Fruit fly (Drosophila melanogaster): ENCODE measurements around the gene CG31371.
A peak's percentile ranks its signal among the peaks of the same experiment; 100 is the strongest.

Gene CG31371

dm6 chr3R:30531989-30532653 lies 28.8 kb upstream of the CG31371 start, which contains the start of gene tmod (continued):
- TF ChIP-seq Dp (GFP tag; optimal IDR thresholded peaks at IDR 0.05) (no peak), HLH4C (GFP tag; IDR thresholded peaks at IDR 0.05; ENCODE audit: partially characterized antibody) (no peak), stc (GFP tag; IDR thresholded peaks at IDR 0.05) (0 out of 2 replicates have a peak, but pooled peaks have one; percentile 6), CG2199 (GFP tag; IDR thresholded peaks at IDR 0.05) (no peak), Fer1 (GFP tag; optimal IDR thresholded peaks at IDR 0.05) (peak; percentile 31), CG7786 (GFP tag; optimal IDR thresholded peaks at IDR 0.05) (no peak), CG2129 (GFP tag; IDR thresholded peaks at IDR 0.05; ENCODE audit: partially characterized antibody) (no peak), CG7963 (GFP tag; IDR thresholded peaks at IDR 0.05; ENCODE audit: partially characterized antibody) (no peak), CG4404 (GFP tag; IDR thresholded peaks at IDR 0.05) (no peak), Atf3 (GFP tag; optimal IDR thresholded peaks at IDR 0.05) (no peak), CG17186 (GFP tag; optimal IDR thresholded peaks at IDR 0.05) (no peak), CoRest (tag; optimal IDR thresholded peaks at IDR 0.05) (peak; percentile 66), wdn (GFP tag; IDR thresholded peaks at IDR 0.05) (no peak), CG4282 (GFP tag; optimal IDR thresholded peaks at IDR 0.05) (no peak), CG15073 (GFP tag; optimal IDR thresholded peaks at IDR 0.05) (no peak), CG17385 (GFP tag; optimal IDR thresholded peaks at IDR 0.05) (peak; percentile 45), corto (GFP tag; optimal IDR thresholded peaks at IDR 0.05) (no peak), B-H1 (GFP tag; IDR thresholded peaks at IDR 0.05) (no peak), CG31365 (tag; optimal IDR thresholded peaks at IDR 0.05) (no peak), CG9876 (GFP tag; optimal IDR thresholded peaks at IDR 0.05) (no peak), Gsc (GFP tag; IDR thresholded peaks at IDR 0.05) (no peak), grn (GFP tag; optimal IDR thresholded peaks at IDR 0.05) (no peak), ac (GFP tag; optimal IDR thresholded peaks at IDR 0.05) (no peak), hth (optimal IDR thresholded peaks at IDR 0.05) (no peak), Oaz (GFP tag; IDR thresholded peaks at IDR 0.05) (no peak), dmrt99B (tag; optimal IDR thresholded peaks at IDR 0.05) (peak; percentile 80), CG10565 (GFP tag; optimal IDR thresholded peaks at IDR 0.05) (no peak), pnt (GFP tag; optimal IDR thresholded peaks at IDR 0.05) (peak; percentile 57), CG10274 (GFP tag; optimal IDR thresholded peaks at IDR 0.05) (peak; percentile 8), E2f1 (GFP tag; IDR thresholded peaks at IDR 0.05) (peak; percentile 24; the same call in 1 of the 2 replicates), slp2 (GFP tag; optimal IDR thresholded peaks at IDR 0.05) (no peak), Fer2 (tag; optimal IDR thresholded peaks at IDR 0.05) (no peak), D (optimal IDR thresholded peaks at IDR 0.05) (no peak), D (GFP tag; optimal IDR thresholded peaks at IDR 0.05) (peak; percentile 38), CG16863 (GFP tag; optimal IDR thresholded peaks at IDR 0.05) (no peak), Rfx (GFP tag; IDR thresholded peaks at IDR 0.05) (no peak), CG8290 (GFP tag; optimal IDR thresholded peaks at IDR 0.05) (no peak), CG8290 (tag; optimal IDR thresholded peaks at IDR 0.05) (peak in 1 of 2 experiments; percentile 38), danr (GFP tag; IDR thresholded peaks at IDR 0.05) (no peak), vfl (GFP tag; optimal IDR thresholded peaks at IDR 0.05) (no peak), CG7556 (GFP tag; optimal IDR thresholded peaks at IDR 0.05) (peak; percentile 18), MBD-R2 (GFP tag; IDR thresholded peaks at IDR 0.05) (no peak), Max (GFP tag; optimal IDR thresholded peaks at IDR 0.05) (peak; percentile 20), CG12155 (GFP tag; optimal IDR thresholded peaks at IDR 0.05) (no peak), esg (GFP tag; conservative IDR thresholded peaks at IDR 0.05) (peak; percentile 34; the same call in 1 of the 2 replicates), btn (GFP tag; optimal IDR thresholded peaks at IDR 0.05) (no peak), CG14441 (GFP tag; IDR thresholded peaks at IDR 0.05) (0 out of 2 replicates have a peak, but pooled peaks have one; percentile 5), CG11695 (GFP tag; IDR thresholded peaks at IDR 0.05) (no peak), Meics (GFP tag; optimal IDR thresholded peaks at IDR 0.05) (peak; percentile 44), Oli (tag; optimal IDR thresholded peaks at IDR 0.05) (peak; percentile 61), gsb (GFP tag; IDR thresholded peaks at IDR 0.05) (no peak), CG6689 (GFP tag; IDR thresholded peaks at IDR 0.05) (peak; percentile 52)

All from whole organism, embryonic.